Fruit fly (Drosophila melanogaster) whole organism, prepupa: Measurements from ENCODE around the gene CG10588.
A peak's percentile ranks its signal among the peaks of the same experiment; 100 is the strongest.

Experiments used
- CG11294 ChIP-seq: fragments of 200-800 bp; sonication (Bioruptor generic); IDR thresholded peaks from 2 replicates; pipeline ENCODE4 v1.3.6; 2022; ENCODE audit warnings: missing biosample characterization, missing genetic modification characterization
- CG11762 ChIP-seq: fragments of 200-800 bp; sonication (Bioruptor generic); optimal IDR thresholded peaks from 3 replicates; lab custom pipeline; 2016; ENCODE audit warnings: missing biosample characterization, missing genetic modification characterization; ENCODE audit not compliant: insufficient read depth
- CG15336 ChIP-seq: fragments of 200-800 bp; sonication (Bioruptor generic); IDR thresholded peaks from 2 replicates; pipeline ENCODE4 v1.3.6; 2022; ENCODE audit warnings: missing biosample characterization, missing genetic modification characterization
- CG1621 ChIP-seq: fragments of 200-800 bp; sonication (Bioruptor generic); optimal IDR thresholded peaks from 3 replicates; lab custom pipeline; 2018; ENCODE audit warnings: missing biosample characterization, mild to moderate bottlenecking, missing genetic modification characterization
- CG16779 ChIP-seq: fragments of 200-800 bp; sonication (Bioruptor generic); optimal IDR thresholded peaks from 3 replicates; lab custom pipeline; 2017; ENCODE audit warnings: missing biosample characterization, mild to moderate bottlenecking, missing genetic modification characterization
- CG34406 ChIP-seq: fragments of 200-800 bp; sonication (Bioruptor generic); optimal IDR thresholded peaks from 3 replicates; lab custom pipeline; 2016; ENCODE audit warnings: missing biosample characterization, missing genetic modification characterization
- CG3919 ChIP-seq: fragments of 200-800 bp; sonication (Bioruptor generic); optimal IDR thresholded peaks from 3 replicates; lab custom pipeline; 2016; ENCODE audit warnings: missing biosample characterization, missing genetic modification characterization
- CG6163 ChIP-seq: fragments of 200-800 bp; sonication (Bioruptor generic); IDR thresholded peaks from 3 replicates; pipeline ENCODE4 v1.3.6; 2022; ENCODE audit warnings: missing biosample characterization, missing genetic modification characterization
- CG6276 ChIP-seq: fragments of 200-800 bp; sonication (Bioruptor generic); optimal IDR thresholded peaks from 2 replicates; lab custom pipeline; 2017; ENCODE audit warnings: missing biosample characterization, mild to moderate bottlenecking, missing genetic modification characterization
- CG6808 ChIP-seq: fragments of 200-800 bp; sonication (Bioruptor generic); optimal IDR thresholded peaks from 3 replicates; lab custom pipeline; 2017; ENCODE audit warnings: missing biosample characterization, missing genetic modification characterization, mild to moderate bottlenecking, moderate library complexity, missing genetic modification reagents
- CG6854 ChIP-seq: fragments of 200-800 bp; sonication (Bioruptor generic); optimal IDR thresholded peaks from 2 replicates; lab custom pipeline; 2017; ENCODE audit warnings: missing biosample characterization, mild to moderate bottlenecking, missing genetic modification characterization
- CG7368 ChIP-seq: fragments of 200-800 bp; sonication (Bioruptor generic); optimal IDR thresholded peaks from 3 replicates; lab custom pipeline; 2016; ENCODE audit warnings: missing biosample characterization, missing genetic modification characterization
- CG8119 ChIP-seq: fragments of 200-800 bp; sonication (Bioruptor generic); IDR thresholded peaks from 3 replicates; pipeline ENCODE4 v1.3.6; 2022; ENCODE audit warnings: missing biosample characterization, missing genetic modification characterization
- CG8319 ChIP-seq: fragments of 200-800 bp; sonication (Bioruptor generic); optimal IDR thresholded peaks from 3 replicates; lab custom pipeline; 2016; ENCODE audit warnings: missing biosample characterization, missing genetic modification characterization
- CG8632 ChIP-seq: fragments of 200-800 bp; sonication (Bioruptor generic); optimal IDR thresholded peaks from 3 replicates; lab custom pipeline; 2016; ENCODE audit warnings: missing biosample characterization, missing genetic modification characterization
- CG9139 ChIP-seq: fragments of 200-800 bp; sonication (Bioruptor generic); optimal IDR thresholded peaks from 3 replicates; lab custom pipeline; 2017; ENCODE audit warnings: missing biosample characterization, mild to moderate bottlenecking, missing genetic modification characterization
- Eip75B ChIP-seq: fragments of 200-800 bp; sonication (Bioruptor generic); optimal IDR thresholded peaks from 3 replicates; lab custom pipeline; 2016; ENCODE audit warnings: missing biosample characterization, missing genetic modification characterization
- Eip78C ChIP-seq: fragments of 200-800 bp; sonication (Bioruptor generic); peaks from one replicate; lab custom pipeline; 2016; ENCODE audit warnings: missing biosample characterization, missing genetic modification characterization
- Ets21C ChIP-seq: fragments of 200-800 bp; sonication (Bioruptor generic); optimal IDR thresholded peaks from 3 replicates; lab custom pipeline; 2016; ENCODE audit warnings: missing biosample characterization, missing genetic modification characterization
- Ets96B ChIP-seq: fragments of 200-800 bp; optimal IDR thresholded peaks from 2 replicates; lab custom pipeline; 2019; ENCODE audit warnings: missing biosample characterization, mild to moderate bottlenecking, missing genetic modification characterization, moderate library complexity
- Gug ChIP-seq: fragments of 200-800 bp; sonication (Bioruptor generic); IDR thresholded peaks from 2 replicates; pipeline ENCODE4 v1.3.6; 2022; ENCODE audit warnings: missing biosample characterization, missing genetic modification characterization
- Hr39 ChIP-seq: fragments of 200-800 bp; sonication (Bioruptor generic); optimal IDR thresholded peaks from 2 replicates; lab custom pipeline; 2016; ENCODE audit warnings: missing biosample characterization, missing genetic modification characterization
- Hr4 ChIP-seq: fragments of 200-800 bp; sonication (Bioruptor generic); optimal IDR thresholded peaks from 3 replicates; lab custom pipeline; 2016; ENCODE audit warnings: missing biosample characterization, missing genetic modification characterization
- Lpt ChIP-seq: fragments of 200-800 bp; sonication (Bioruptor generic); optimal IDR thresholded peaks from 3 replicates; lab custom pipeline; 2016; ENCODE audit warnings: missing biosample characterization, missing genetic modification characterization
- Met ChIP-seq: fragments of 200-800 bp; sonication (Bioruptor generic); optimal IDR thresholded peaks from 3 replicates; lab custom pipeline; 2016; ENCODE audit warnings: missing biosample characterization, missing genetic modification characterization
- OdsH ChIP-seq: fragments of 200-800 bp; sonication (Bioruptor generic); optimal IDR thresholded peaks from 3 replicates; lab custom pipeline; 2016; ENCODE audit warnings: missing biosample characterization, missing genetic modification characterization
- Smox ChIP-seq: fragments of 200-800 bp; sonication (Bioruptor generic); optimal IDR thresholded peaks from 3 replicates; lab custom pipeline; 2016; ENCODE audit warnings: missing biosample characterization, missing genetic modification characterization
- Sox102F ChIP-seq: fragments of 200-800 bp; sonication (Bioruptor generic); optimal IDR thresholded peaks from 2 replicates; lab custom pipeline; 2016; ENCODE audit warnings: missing biosample characterization, mild to moderate bottlenecking, missing genetic modification characterization
- Sox14 ChIP-seq: fragments of 200-800 bp; sonication (Bioruptor generic); optimal IDR thresholded peaks from 3 replicates; lab custom pipeline; 2016; ENCODE audit warnings: missing biosample characterization, missing genetic modification characterization
- achi ChIP-seq: fragments of 200-800 bp; sonication (Bioruptor generic); optimal IDR thresholded peaks from 3 replicates; lab custom pipeline; 2016; ENCODE audit warnings: missing biosample characterization, missing genetic modification characterization
- dsx ChIP-seq: fragments of 200-800 bp; optimal IDR thresholded peaks from 3 replicates; lab custom pipeline; 2019; ENCODE audit warnings: missing biosample characterization, mild to moderate bottlenecking, missing genetic modification characterization, moderate library complexity; ENCODE audit not compliant: poor library complexity, severe bottlenecking
- eg ChIP-seq: fragments of 200-800 bp; sonication (Bioruptor generic); IDR thresholded peaks from 3 replicates; pipeline ENCODE4 v1.3.6; 2022; ENCODE audit warnings: missing biosample characterization, missing genetic modification characterization
- esn ChIP-seq: fragments of 200-800 bp; sonication (Bioruptor generic); optimal IDR thresholded peaks from 2 replicates; lab custom pipeline; 2016; ENCODE audit warnings: missing biosample characterization, mild to moderate bottlenecking, missing genetic modification characterization, moderate library complexity
- fd59A ChIP-seq: fragments of 200-800 bp; sonication (Bioruptor generic); optimal IDR thresholded peaks from 2 replicates; lab custom pipeline; 2017; ENCODE audit warnings: missing biosample characterization, mild to moderate bottlenecking, missing genetic modification characterization, missing genetic modification reagents
- fd85E ChIP-seq: fragments of 200-800 bp; sonication (Bioruptor generic); optimal IDR thresholded peaks from 3 replicates; lab custom pipeline; 2016; ENCODE audit warnings: missing biosample characterization, missing genetic modification characterization
- fkh ChIP-seq: fragments of 200-800 bp; sonication (Bioruptor generic); optimal IDR thresholded peaks from 3 replicates; lab custom pipeline; 2017; ENCODE audit warnings: missing biosample characterization, mild to moderate bottlenecking, missing genetic modification characterization, moderate library complexity
- lz ChIP-seq: fragments of 200-800 bp; sonication (Bioruptor generic); optimal IDR thresholded peaks from 3 replicates; lab custom pipeline; 2016; ENCODE audit warnings: missing biosample characterization, missing genetic modification characterization
- net ChIP-seq: fragments of 200-800 bp; sonication (Bioruptor generic); optimal IDR thresholded peaks from 3 replicates; lab custom pipeline; 2016; ENCODE audit warnings: missing biosample characterization, missing genetic modification characterization
- pdm3 ChIP-seq: fragments of 200-800 bp; sonication (Bioruptor generic); optimal IDR thresholded peaks from 3 replicates; lab custom pipeline; 2016; ENCODE audit warnings: missing biosample characterization, missing genetic modification characterization
- salr ChIP-seq, 2 experiments: fragments of 200-800 bp; sonication (Bioruptor generic); optimal IDR thresholded peaks; 3 replicates each; lab custom pipeline; 2016 to 2018; ENCODE audit warnings: missing biosample characterization in 2 of 2, missing genetic modification characterization in 2 of 2, mild to moderate bottlenecking in 1 of 2
- spab ChIP-seq: fragments of 200-800 bp; sonication (Bioruptor generic); optimal IDR thresholded peaks from 2 replicates; lab custom pipeline; 2017; ENCODE audit warnings: missing biosample characterization, mild to moderate bottlenecking, missing genetic modification characterization, missing genetic modification reagents
- svp ChIP-seq: fragments of 200-800 bp; sonication (Bioruptor generic); peaks from one replicate; lab custom pipeline; 2016; ENCODE audit warnings: missing biosample characterization, missing genetic modification characterization
- topi ChIP-seq: fragments of 200-800 bp; sonication (Bioruptor generic); optimal IDR thresholded peaks from 3 replicates; lab custom pipeline; 2016; ENCODE audit warnings: missing biosample characterization, missing genetic modification characterization
- vri ChIP-seq: fragments of 200-800 bp; sonication (Bioruptor generic); optimal IDR thresholded peaks from 3 replicates; lab custom pipeline; 2016; ENCODE audit warnings: missing biosample characterization, mild to moderate bottlenecking, missing genetic modification characterization

Gene CG10588

dm6 chr3L:20949371-20950135, 7.2 kb upstream of the CG10588 start, which contains the start of gene fng:
TSS of gene fng (minus strand) at chr3L:20949512.
- TF ChIP-seq CG9139 (GFP tag; lab: Kevin White, UChicago) = no peak
- TF ChIP-seq esn (GFP tag; lab: Kevin White, UChicago) = peak; percentile 42
- no peak for TF ChIP-seq CG1621 (tag; lab: Kevin White, UChicago)
- TF ChIP-seq Eip78C (GFP tag; lab: Kevin White, UChicago) = peak; percentile 81
- TF ChIP-seq Ets21C = no peak
- no peak for TF ChIP-seq fd85E (GFP tag; lab: Kevin White, UChicago)
- TF ChIP-seq CG11762 (GFP tag; lab: Kevin White, UChicago) = no peak
- no peak for TF ChIP-seq Hr39
- no peak for TF ChIP-seq Gug (GFP tag; lab: Robert Waterston, UW)
- TF ChIP-seq Eip75B (GFP tag; lab: Kevin White, UChicago) = peak; percentile 29
- peak; percentile 5 for TF ChIP-seq net (GFP tag; lab: Kevin White, UChicago)
- peak; percentile 16 for TF ChIP-seq CG3919 (GFP tag; lab: Kevin White, UChicago)
- no peak for TF ChIP-seq CG8319 (GFP tag; lab: Kevin White, UChicago)
- peak; percentile 4 for TF ChIP-seq Met (GFP tag; lab: Kevin White, UChicago)
- TF ChIP-seq CG15336 (GFP tag; lab: Robert Waterston, UW) = peak; percentile 44; the same call in 1 of the 2 replicates
- TF ChIP-seq CG6854 (GFP tag; lab: Kevin White, UChicago) = no peak
- TF ChIP-seq Sox14 = peak; percentile 13
- peak; percentile 6 for TF ChIP-seq topi
- peak; percentile 45 for TF ChIP-seq CG16779 (tag; lab: Kevin White, UChicago)
- no peak for TF ChIP-seq Hr4 (GFP tag; lab: Kevin White, UChicago)
- TF ChIP-seq Lpt = peak; percentile 10
- peak; percentile 13 for TF ChIP-seq dsx (GFP tag; lab: Kevin White, UChicago)
- peak; percentile 19 for TF ChIP-seq CG34406 (GFP tag; lab: Kevin White, UChicago)
- peak; percentile 48 for TF ChIP-seq Sox102F (GFP tag; lab: Kevin White, UChicago)
- no peak for TF ChIP-seq pdm3
- no peak for TF ChIP-seq Ets96B (tag; lab: Kevin White, UChicago)
- TF ChIP-seq CG6163 (GFP tag; lab: Robert Waterston, UW) = peak; percentile 70; the same call in 2 of the 3 replicates
- no peak for TF ChIP-seq fkh (GFP tag; lab: Kevin White, UChicago)
- TF ChIP-seq spab = no peak
- no peak for TF ChIP-seq salr (GFP tag; optimal IDR thresholded peaks at IDR 0.05; lab: Kevin White, UChicago)
- TF ChIP-seq CG11294 (GFP tag; lab: Robert Waterston, UW) = no peak
- TF ChIP-seq eg (GFP tag; lab: Robert Waterston, UW) = peak; percentile 44; the same call in 1 of the 3 replicates
- no peak for TF ChIP-seq CG8119 (GFP tag; lab: Robert Waterston, UW)
- TF ChIP-seq CG8632 (GFP tag; lab: Kevin White, UChicago) = peak; percentile 8
- no peak for TF ChIP-seq fd59A (GFP tag; lab: Kevin White, UChicago)
- no peak for TF ChIP-seq Smox (GFP tag; lab: Kevin White, UChicago)
- TF ChIP-seq vri (GFP tag; lab: Kevin White, UChicago) = no peak
- TF ChIP-seq OdsH (GFP tag; lab: Kevin White, UChicago) = no peak
- TF ChIP-seq achi (GFP tag; lab: Kevin White, UChicago) = peak; percentile 21
- peak; percentile 10 for TF ChIP-seq lz (GFP tag; lab: Kevin White, UChicago)
- TF ChIP-seq CG7368 (GFP tag; lab: Kevin White, UChicago) = no peak
- peak; percentile 34 for TF ChIP-seq CG6276 (GFP tag; lab: Kevin White, UChicago)
- TF ChIP-seq CG6808 (GFP tag; lab: Kevin White, UChicago) = no peak
- peak; percentile 70 for TF ChIP-seq svp (GFP tag; lab: Kevin White, UChicago)
- TF ChIP-seq, all 60 proteins: peak for 21
